Worm (Caenorhabditis elegans) whole organism, L4 larva: ENCODE measurements around the gene rsp-5.

ENCODE experiments used
- D1046.2 ChIP-seq: fragments of 200-800 bp; sonication (Bioruptor generic); IDR thresholded peaks from 2 replicates; pipeline ENCODE4 v1.3.6; 2022; ENCODE audit warnings: missing genetic modification characterization, missing compliant biosample characterization
- F49E8.2 ChIP-seq: sonication (generic microtip); optimal IDR thresholded peaks from 2 replicates; lab custom pipeline; 2016; ENCODE audit warnings: missing compliant biosample characterization, mild to moderate bottlenecking, missing genetic modification characterization, borderline replicate concordance
- R02D3.7 ChIP-seq: fragments of 150-350 bp; sonication (generic microtip); optimal IDR thresholded peaks from 3 replicates; lab custom pipeline; 2014; ENCODE audit warnings: missing biosample characterization, missing genetic modification characterization
- T26A8.4 ChIP-seq: fragments of 200-800 bp; sonication (Bioruptor generic); IDR thresholded peaks from 2 replicates; pipeline ENCODE4 v1.3.6; 2022; ENCODE audit warnings: missing genetic modification characterization, missing compliant biosample characterization
- Y48G9A.11 ChIP-seq: fragments of 200-800 bp; sonication (Bioruptor generic); IDR thresholded peaks from 2 replicates; pipeline ENCODE4 v1.3.6; 2022; ENCODE audit warnings: missing genetic modification reagents, missing genetic modification characterization, missing compliant biosample characterization
- Y5F2A.4 ChIP-seq: fragments of 200-800 bp; sonication (Bioruptor generic); optimal IDR thresholded peaks from 2 replicates; lab custom pipeline; 2018; ENCODE audit warnings: mild to moderate bottlenecking, missing genetic modification characterization, missing compliant biosample characterization
- ZK337.2 ChIP-seq: fragments of 200-800 bp; sonication (Bioruptor generic); IDR thresholded peaks from 2 replicates; pipeline ENCODE4 v1.3.6; 2022; ENCODE audit warnings: missing genetic modification reagents, missing genetic modification characterization, missing compliant biosample characterization
- ZK546.5 ChIP-seq, 2 experiments: sonication (generic microtip); optimal IDR thresholded peaks; 2 replicates each; lab custom pipeline; 2017; ENCODE audit warnings: missing biosample characterization in 2 of 2, missing genetic modification characterization in 2 of 2
- aly-2 ChIP-seq: sonication (generic microtip); optimal IDR thresholded peaks from 2 replicates; lab custom pipeline; 2018; ENCODE audit warnings: missing biosample characterization, missing genetic modification characterization
- arid-1 ChIP-seq: fragments of 200-800 bp; sonication (Bioruptor generic); conservative IDR thresholded peaks from 2 replicates; pipeline ENCODE4 v1.3.6; 2022; ENCODE audit warnings: missing genetic modification reagents, missing genetic modification characterization, missing compliant biosample characterization
- ceh-44 ChIP-seq: fragments of 200-800 bp; sonication (Bioruptor generic); IDR thresholded peaks from 2 replicates; pipeline ENCODE4 v1.3.6; 2022; ENCODE audit warnings: missing genetic modification reagents, missing genetic modification characterization, missing compliant biosample characterization
- ceh-62 ChIP-seq: sonication (generic microtip); optimal IDR thresholded peaks from 2 replicates; lab custom pipeline; 2017; ENCODE audit warnings: missing biosample characterization, missing genetic modification characterization
- ces-1 ChIP-seq: fragments of 150-350 bp; sonication (generic microtip); optimal IDR thresholded peaks from 4 replicates; lab custom pipeline; 2014; ENCODE audit warnings: missing biosample characterization, missing genetic modification reagents, missing genetic modification characterization
- daf-8 ChIP-seq: fragments of 200-800 bp; sonication (Bioruptor generic); IDR thresholded peaks from 2 replicates; pipeline ENCODE4 v1.3.6; 2022; ENCODE audit warnings: missing genetic modification characterization, missing compliant biosample characterization
- dmd-8 ChIP-seq: fragments of 200-800 bp; sonication (Bioruptor generic); IDR thresholded peaks from 2 replicates; pipeline ENCODE4 v1.3.6; 2022; ENCODE audit warnings: missing genetic modification characterization, missing compliant biosample characterization
- duxl-1 ChIP-seq: sonication (generic microtip); optimal IDR thresholded peaks from 2 replicates; lab custom pipeline; 2016; ENCODE audit warnings: mild to moderate bottlenecking, missing genetic modification characterization, moderate library complexity, missing compliant biosample characterization; ENCODE audit not compliant: poor library complexity
- egl-27 ChIP-seq: sonication (generic microtip); optimal IDR thresholded peaks from 3 replicates; lab custom pipeline; 2017; ENCODE audit warnings: missing biosample characterization, missing genetic modification reagents, missing genetic modification characterization
- gei-8 ChIP-seq: fragments of 200-800 bp; sonication (Bioruptor generic); optimal IDR thresholded peaks from 2 replicates; lab custom pipeline; 2018; ENCODE audit warnings: mild to moderate bottlenecking, missing genetic modification characterization, missing compliant biosample characterization
- hif-1 ChIP-seq, 2 experiments: sonication (generic microtip); optimal IDR thresholded peaks; 2 replicates each; lab custom pipeline; 2016 to 2017; ENCODE audit warnings: missing compliant biosample characterization in 2 of 2, missing genetic modification characterization in 2 of 2, missing genetic modification reagents in 2 of 2, missing genotype in 2 of 2, mild to moderate bottlenecking in 1 of 2
- hlh-30 ChIP-seq: sonication (generic microtip); optimal IDR thresholded peaks from 2 replicates; lab custom pipeline; 2017; ENCODE audit warnings: antibody characterized with exemption, mild to moderate bottlenecking, missing genetic modification characterization, missing compliant biosample characterization; ENCODE audit not compliant: insufficient read depth
- hmg-1.1 ChIP-seq: fragments of 200-800 bp; sonication (Bioruptor generic); IDR thresholded peaks from 2 replicates; pipeline ENCODE4 v1.3.6; 2022; ENCODE audit warnings: missing genetic modification reagents, missing genetic modification characterization, missing compliant biosample characterization
- jun-1 ChIP-seq: fragments of 150-350 bp; optimal IDR thresholded peaks from 2 replicates; lab custom pipeline; 2014; ENCODE audit warnings: missing biosample characterization, missing genetic modification reagents, missing genetic modification characterization
- lim-7 ChIP-seq: fragments of 200-800 bp; sonication (Bioruptor generic); IDR thresholded peaks from 2 replicates; pipeline ENCODE4 v1.3.6; 2022; ENCODE audit warnings: missing genetic modification characterization, missing compliant biosample characterization
- lin-15B ChIP-seq: fragments of 150-350 bp; sonication (generic microtip); optimal IDR thresholded peaks from 3 replicates; lab custom pipeline; 2014; ENCODE audit warnings: missing biosample characterization, missing genetic modification characterization
- lin-38 ChIP-seq: fragments of 200-800 bp; sonication (Bioruptor generic); IDR thresholded peaks from 2 replicates; pipeline ENCODE4 v1.3.6; 2022; ENCODE audit warnings: missing genetic modification reagents, missing genetic modification characterization, missing compliant biosample characterization
- lir-3 ChIP-seq: sonication (generic microtip); optimal IDR thresholded peaks from 2 replicates; lab custom pipeline; 2016; ENCODE audit warnings: mild to moderate bottlenecking, missing genetic modification characterization, missing compliant biosample characterization
- madf-5 ChIP-seq, 2 experiments: fragments of 200-800 bp; sonication (Bioruptor generic); IDR thresholded peaks; 2 replicates each; pipeline ENCODE4 v1.3.6; 2022; ENCODE audit warnings: missing compliant biosample characterization in 2 of 2, missing genetic modification characterization in 2 of 2
- mes-2 ChIP-seq: sonication (generic microtip); optimal IDR thresholded peaks from 2 replicates; lab custom pipeline; 2016; ENCODE audit warnings: missing genotype, mild to moderate bottlenecking, missing genetic modification characterization, missing compliant biosample characterization; ENCODE audit not compliant: poor library complexity, severe bottlenecking
- nhr-102 ChIP-seq: sonication (generic microtip); optimal IDR thresholded peaks from 2 replicates; lab custom pipeline; 2016; ENCODE audit warnings: mild to moderate bottlenecking, missing genetic modification characterization, moderate library complexity, missing compliant biosample characterization
- nhr-11 ChIP-seq: fragments of 150-350 bp; optimal IDR thresholded peaks from 2 replicates; lab custom pipeline; 2014; ENCODE audit warnings: missing biosample characterization, missing genetic modification characterization
- nhr-111 ChIP-seq: fragments of 200-800 bp; sonication (Bioruptor generic); optimal IDR thresholded peaks from 2 replicates; lab custom pipeline; 2018; ENCODE audit warnings: mild to moderate bottlenecking, missing genetic modification characterization, missing compliant biosample characterization
- nhr-41 ChIP-seq: fragments of 200-800 bp; sonication (Bioruptor generic); IDR thresholded peaks from 2 replicates; pipeline ENCODE4 v1.3.6; 2022; ENCODE audit warnings: missing genetic modification reagents, missing genetic modification characterization, missing compliant biosample characterization
- nhr-6 ChIP-seq: fragments of 150-350 bp; optimal IDR thresholded peaks from 2 replicates; lab custom pipeline; 2014; ENCODE audit warnings: missing biosample characterization, missing genetic modification characterization
- nhr-76 ChIP-seq: fragments of 150-350 bp; optimal IDR thresholded peaks from 2 replicates; lab custom pipeline; 2014; ENCODE audit warnings: missing biosample characterization, missing genetic modification characterization
- pha-4 ChIP-seq, 2 experiments: fragments of 150-350 bp in 1 of 2; fragments of 200-800 bp in 1 of 2; sonication (Bioruptor generic) in 1 of 2; IDR thresholded peaks in 1 of 2; optimal IDR thresholded peaks in 1 of 2; 2 replicates each; pipeline versions ENCODE4 v1.3.6 to Lab custom; 2014 to 2022; ENCODE audit warnings: missing genetic modification characterization in 2 of 2, missing genetic modification reagents in 2 of 2, missing biosample characterization in 1 of 2, missing compliant biosample characterization in 1 of 2
- php-3 ChIP-seq: fragments of 200-800 bp; sonication (Bioruptor generic); IDR thresholded peaks from 2 replicates; pipeline ENCODE4 v1.3.6; 2022; ENCODE audit warnings: missing genetic modification reagents, missing genetic modification characterization, missing compliant biosample characterization
- saeg-2 ChIP-seq: fragments of 200-800 bp; sonication (Bioruptor generic); IDR thresholded peaks from 2 replicates; pipeline ENCODE4 v1.3.6; 2022; ENCODE audit warnings: missing genetic modification reagents, missing genetic modification characterization, missing compliant biosample characterization
- sdz-12 ChIP-seq: fragments of 200-800 bp; sonication (Bioruptor generic); optimal IDR thresholded peaks from 2 replicates; lab custom pipeline; 2018; ENCODE audit warnings: mild to moderate bottlenecking, missing genetic modification characterization, missing compliant biosample characterization
- snpc-1.2 ChIP-seq: fragments of 200-800 bp; sonication (Bioruptor generic); IDR thresholded peaks from 2 replicates; pipeline ENCODE4 v1.3.6; 2022; ENCODE audit warnings: missing genetic modification reagents, missing genetic modification characterization, missing compliant biosample characterization
- spr-1 ChIP-seq: sonication (generic microtip); optimal IDR thresholded peaks from 2 replicates; lab custom pipeline; 2016; ENCODE audit warnings: mild to moderate bottlenecking, missing genetic modification characterization, missing compliant biosample characterization
- spr-3 ChIP-seq: fragments of 200-800 bp; sonication (Bioruptor generic); optimal IDR thresholded peaks from 2 replicates; lab custom pipeline; 2018; ENCODE audit warnings: mild to moderate bottlenecking, missing genetic modification characterization, missing compliant biosample characterization
- tag-97 ChIP-seq: fragments of 200-800 bp; sonication (Bioruptor generic); IDR thresholded peaks from 2 replicates; pipeline ENCODE4 v1.3.6; 2022; ENCODE audit warnings: missing genetic modification characterization, missing compliant biosample characterization
- tra-1 ChIP-seq: fragments of 200-800 bp; sonication (Bioruptor generic); IDR thresholded peaks from 2 replicates; pipeline ENCODE4 v1.3.6; 2022; ENCODE audit warnings: missing genetic modification reagents, missing genetic modification characterization, missing compliant biosample characterization
- unc-130 ChIP-seq: sonication (generic microtip); optimal IDR thresholded peaks from 2 replicates; lab custom pipeline; 2016; ENCODE audit warnings: missing genetic modification reagents, missing genetic modification characterization, missing compliant biosample characterization
- vab-7 ChIP-seq: fragments of 200-800 bp; sonication (Bioruptor generic); IDR thresholded peaks from 2 replicates; pipeline ENCODE4 v1.3.6; 2022; ENCODE audit warnings: missing genetic modification reagents, missing genetic modification characterization, missing compliant biosample characterization
- ztf-7 ChIP-seq: fragments of 150-350 bp; optimal IDR thresholded peaks from 2 replicates; lab custom pipeline; 2014; ENCODE audit warnings: missing biosample characterization, missing genetic modification characterization

The rsp-5 gene

DNA sequence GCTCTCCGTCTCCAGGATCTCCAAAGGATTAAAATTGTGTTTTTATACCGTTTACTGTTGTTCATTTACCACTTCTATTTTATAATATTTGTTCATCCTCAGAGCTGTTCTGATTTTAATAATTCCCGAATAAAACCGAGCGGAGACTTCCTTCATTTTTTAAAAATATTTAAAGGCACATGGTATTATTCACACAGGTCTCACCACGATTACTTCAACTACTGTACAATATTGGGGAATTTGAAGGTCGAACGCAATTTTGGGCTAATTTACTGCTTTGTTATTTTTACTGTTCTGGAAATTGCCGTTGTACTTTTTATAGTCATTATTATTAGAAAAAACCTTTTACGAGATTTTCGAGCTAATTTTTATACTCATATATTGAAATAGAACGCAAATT is 1.2 kb downstream of the rsp-5 start:
- TF ChIP-seq gei-8 (no peak), F49E8.2 (tag; lab: Kevin White, UChicago) (peak; percentile 81), pha-4 (GFP tag; IDR thresholded peaks at IDR 0.05; lab: Robert Waterston, UW) (peak; percentile 60; the same call in 1 of the 2 replicates), pha-4 (tag; optimal IDR thresholded peaks at IDR 0.05; lab: Kevin White, UChicago) (no peak), mes-2 (tag; lab: Kevin White, UChicago) (no peak), snpc-1.2 (GFP tag; lab: Robert Waterston, UW) (peak; percentile 63), madf-5 (GFP tag; IDR thresholded peaks at IDR 0.05; lab: Robert Waterston, UW) (0 out of 4 replicates have a peak, but pooled peaks of 1 of the 2 experiments have one; percentile 19), lin-15B (tag; lab: Kevin White, UChicago) (no peak), Y48G9A.11 (GFP tag; lab: Robert Waterston, UW) (peak; percentile 56; the same call in 1 of the 2 replicates), unc-130 (GFP tag; lab: Kevin White, UChicago) (peak; percentile 80), D1046.2 (GFP tag; lab: Robert Waterston, UW) (no peak), ces-1 (GFP tag; lab: Kevin White, UChicago) (no peak), Y5F2A.4 (peak; percentile 8), arid-1 (GFP tag; lab: Robert Waterston, UW) (peak; percentile 68; the same call in 1 of the 2 replicates), ztf-7 (tag; lab: Kevin White, UChicago) (no peak), lin-38 (peak; percentile 72), dmd-8 (GFP tag; lab: Robert Waterston, UW) (peak; percentile 37; the same call in 1 of the 2 replicates), tra-1 (GFP tag; lab: Robert Waterston, UW) (0 out of 2 replicates have a peak, but pooled peaks have one; percentile 11), lim-7 (GFP tag; lab: Robert Waterston, UW) (peak; percentile 48; the same call in 1 of the 2 replicates)

DNA sequence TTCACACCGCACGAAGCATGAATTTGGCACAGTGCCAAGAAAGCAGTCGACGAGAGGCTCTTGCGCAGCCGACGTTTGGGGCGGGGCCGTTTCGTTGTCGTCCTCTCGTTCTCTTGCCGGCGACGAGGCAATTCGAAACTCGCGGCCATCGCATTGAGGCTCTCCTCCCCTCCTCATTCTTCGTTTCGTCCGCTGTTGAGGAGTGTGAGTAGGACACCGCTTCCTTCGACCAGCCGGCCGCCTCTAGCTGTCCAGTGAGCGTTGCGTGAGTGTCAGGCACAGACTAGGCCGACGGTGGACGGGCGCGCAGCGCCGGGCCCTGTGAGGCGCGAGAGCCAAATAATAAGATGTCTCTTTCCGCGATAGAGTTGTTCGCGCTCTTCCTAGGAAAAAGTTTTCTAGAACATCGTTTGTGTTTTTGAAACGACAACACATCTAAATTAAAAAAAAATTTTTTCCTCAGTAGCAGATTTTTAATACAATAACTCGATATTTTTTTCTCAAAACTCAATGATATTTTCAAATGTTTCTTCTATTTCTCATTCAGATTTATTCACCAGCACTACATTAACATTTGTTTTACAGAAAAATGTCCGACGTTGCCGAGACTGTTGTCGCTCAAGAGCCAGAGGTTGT is 2.0 kb downstream of the rsp-5 start, which contains the start of the genes T28D9.11 and T28D9.1:
Gene T28D9.11 (minus strand): TSS at position 177 of the 636 bp plus-strand sequence.
Gene T28D9.1 (plus strand): TSS at position 586 of the 636 bp plus-strand sequence.
- TF ChIP-seq Y5F2A.4 (no peak), aly-2 (tag; lab: Kevin White, UChicago) (no peak), R02D3.7 (no peak), php-3 (0 out of 2 replicates have a peak, but pooled peaks have one; percentile 36), tra-1 (GFP tag; lab: Robert Waterston, UW) (no peak), duxl-1 (no peak), hlh-30 (peak; percentile 22), jun-1 (tag; lab: Kevin White, UChicago) (no peak), nhr-102 (tag; lab: Kevin White, UChicago) (no peak), hif-1 (tag; optimal IDR thresholded peaks at IDR 0.05; lab: Kevin White, UChicago) (peak in 1 of 2 experiments; percentile 58), spr-1 (tag; lab: Kevin White, UChicago) (peak; percentile 4), ZK546.5 (tag; optimal IDR thresholded peaks at IDR 0.05; lab: Kevin White, UChicago) (no peak), ceh-62 (tag; lab: Kevin White, UChicago) (no peak), lin-15B (tag; lab: Kevin White, UChicago) (no peak), snpc-1.2 (GFP tag; lab: Robert Waterston, UW) (0 out of 2 replicates have a peak, but pooled peaks have one; percentile 23), daf-8 (no peak), hmg-1.1 (GFP tag; lab: Robert Waterston, UW) (peak; percentile 81), tag-97 (no peak), nhr-41 (no peak), saeg-2 (GFP tag; lab: Robert Waterston, UW) (no peak), nhr-6 (no peak), lir-3 (tag; lab: Kevin White, UChicago) (no peak), nhr-11 (peak; percentile 49), ceh-44 (GFP tag; lab: Robert Waterston, UW) (no peak), spr-3 (GFP tag; lab: Kevin White, UChicago) (no peak), ZK337.2 (GFP tag; lab: Robert Waterston, UW) (no peak), nhr-76 (tag; lab: Kevin White, UChicago) (no peak), vab-7 (GFP tag; lab: Robert Waterston, UW) (peak; percentile 41; the same call in 1 of the 2 replicates), nhr-111 (GFP tag; lab: Kevin White, UChicago) (no peak), egl-27 (tag; lab: Kevin White, UChicago) (no peak), ces-1 (GFP tag; lab: Kevin White, UChicago) (no peak), sdz-12 (no peak), T26A8.4 (GFP tag; lab: Robert Waterston, UW) (0 out of 2 replicates have a peak, but pooled peaks have one; percentile 40)
